Fruit fly (Drosophila melanogaster) whole organism, prepupa: ENCODE measurements around the gene CG43630.

Experiments
- CG10631 ChIP-seq: fragments of 200-800 bp; sonication (Bioruptor generic); optimal IDR thresholded peaks from 2 replicates; lab custom pipeline; 2016; ENCODE audit warnings: missing biosample characterization, missing genetic modification characterization
- CG10669 ChIP-seq: fragments of 200-800 bp; sonication (Bioruptor generic); optimal IDR thresholded peaks from 3 replicates; lab custom pipeline; 2018; ENCODE audit warnings: missing biosample characterization, mild to moderate bottlenecking, missing genetic modification characterization, moderate library complexity
- CG11294 ChIP-seq: fragments of 200-800 bp; sonication (Bioruptor generic); IDR thresholded peaks from 2 replicates; pipeline ENCODE4 v1.3.6; 2022; ENCODE audit warnings: missing biosample characterization, missing genetic modification characterization
- CG11902 ChIP-seq: fragments of 200-800 bp; sonication (Bioruptor generic); optimal IDR thresholded peaks from 3 replicates; lab custom pipeline; 2016; ENCODE audit warnings: missing biosample characterization, missing genetic modification characterization
- CG15336 ChIP-seq: fragments of 200-800 bp; sonication (Bioruptor generic); IDR thresholded peaks from 2 replicates; pipeline ENCODE4 v1.3.6; 2022; ENCODE audit warnings: missing biosample characterization, missing genetic modification characterization
- CG16779 ChIP-seq: fragments of 200-800 bp; sonication (Bioruptor generic); optimal IDR thresholded peaks from 3 replicates; lab custom pipeline; 2017; ENCODE audit warnings: missing biosample characterization, mild to moderate bottlenecking, missing genetic modification characterization
- CG31627 ChIP-seq: fragments of 200-800 bp; sonication (Bioruptor generic); optimal IDR thresholded peaks from 3 replicates; lab custom pipeline; 2016; ENCODE audit warnings: missing biosample characterization, missing genetic modification characterization
- CG32006 ChIP-seq: fragments of 200-800 bp; sonication (Bioruptor generic); optimal IDR thresholded peaks from 3 replicates; lab custom pipeline; 2017; ENCODE audit warnings: missing biosample characterization, mild to moderate bottlenecking, missing genetic modification characterization
- CG34406 ChIP-seq: fragments of 200-800 bp; sonication (Bioruptor generic); optimal IDR thresholded peaks from 3 replicates; lab custom pipeline; 2016; ENCODE audit warnings: missing biosample characterization, missing genetic modification characterization
- CG4318 ChIP-seq: fragments of 200-800 bp; sonication (Bioruptor generic); optimal IDR thresholded peaks from 3 replicates; lab custom pipeline; 2017; ENCODE audit warnings: missing biosample characterization, mild to moderate bottlenecking, missing genetic modification characterization
- CG6163 ChIP-seq: fragments of 200-800 bp; sonication (Bioruptor generic); IDR thresholded peaks from 3 replicates; pipeline ENCODE4 v1.3.6; 2022; ENCODE audit warnings: missing biosample characterization, missing genetic modification characterization
- CG6276 ChIP-seq: fragments of 200-800 bp; sonication (Bioruptor generic); optimal IDR thresholded peaks from 2 replicates; lab custom pipeline; 2017; ENCODE audit warnings: missing biosample characterization, mild to moderate bottlenecking, missing genetic modification characterization
- CG6792 ChIP-seq: fragments of 200-800 bp; sonication (Bioruptor generic); optimal IDR thresholded peaks from 3 replicates; lab custom pipeline; 2016; ENCODE audit warnings: missing biosample characterization, missing genetic modification characterization
- CG6808 ChIP-seq: fragments of 200-800 bp; sonication (Bioruptor generic); optimal IDR thresholded peaks from 3 replicates; lab custom pipeline; 2017; ENCODE audit warnings: missing biosample characterization, missing genetic modification characterization, mild to moderate bottlenecking, moderate library complexity, missing genetic modification reagents
- CG7368 ChIP-seq: fragments of 200-800 bp; sonication (Bioruptor generic); optimal IDR thresholded peaks from 3 replicates; lab custom pipeline; 2016; ENCODE audit warnings: missing biosample characterization, missing genetic modification characterization
- CG8119 ChIP-seq: fragments of 200-800 bp; sonication (Bioruptor generic); IDR thresholded peaks from 3 replicates; pipeline ENCODE4 v1.3.6; 2022; ENCODE audit warnings: missing biosample characterization, missing genetic modification characterization
- CG8319 ChIP-seq: fragments of 200-800 bp; sonication (Bioruptor generic); optimal IDR thresholded peaks from 3 replicates; lab custom pipeline; 2016; ENCODE audit warnings: missing biosample characterization, missing genetic modification characterization
- Eip75B ChIP-seq: fragments of 200-800 bp; sonication (Bioruptor generic); optimal IDR thresholded peaks from 3 replicates; lab custom pipeline; 2016; ENCODE audit warnings: missing biosample characterization, missing genetic modification characterization
- Eip78C ChIP-seq: fragments of 200-800 bp; sonication (Bioruptor generic); peaks from one replicate; lab custom pipeline; 2016; ENCODE audit warnings: missing biosample characterization, missing genetic modification characterization
- Ets96B ChIP-seq: fragments of 200-800 bp; optimal IDR thresholded peaks from 2 replicates; lab custom pipeline; 2019; ENCODE audit warnings: missing biosample characterization, mild to moderate bottlenecking, missing genetic modification characterization, moderate library complexity
- Gug ChIP-seq: fragments of 200-800 bp; sonication (Bioruptor generic); IDR thresholded peaks from 2 replicates; pipeline ENCODE4 v1.3.6; 2022; ENCODE audit warnings: missing biosample characterization, missing genetic modification characterization
- Hr38 ChIP-seq: sonication (Bioruptor generic); optimal IDR thresholded peaks from 2 replicates; lab custom pipeline; 2016; ENCODE audit warnings: missing biosample characterization, missing genetic modification characterization
- Hr4 ChIP-seq: fragments of 200-800 bp; sonication (Bioruptor generic); optimal IDR thresholded peaks from 3 replicates; lab custom pipeline; 2016; ENCODE audit warnings: missing biosample characterization, missing genetic modification characterization
- OdsH ChIP-seq: fragments of 200-800 bp; sonication (Bioruptor generic); optimal IDR thresholded peaks from 3 replicates; lab custom pipeline; 2016; ENCODE audit warnings: missing biosample characterization, missing genetic modification characterization
- Sox102F ChIP-seq: fragments of 200-800 bp; sonication (Bioruptor generic); optimal IDR thresholded peaks from 2 replicates; lab custom pipeline; 2016; ENCODE audit warnings: missing biosample characterization, mild to moderate bottlenecking, missing genetic modification characterization
- Sox15 ChIP-seq: fragments of 200-800 bp; sonication (Bioruptor generic); optimal IDR thresholded peaks from 3 replicates; lab custom pipeline; 2016; ENCODE audit warnings: missing biosample characterization, missing genetic modification characterization
- achi ChIP-seq: fragments of 200-800 bp; sonication (Bioruptor generic); optimal IDR thresholded peaks from 3 replicates; lab custom pipeline; 2016; ENCODE audit warnings: missing biosample characterization, missing genetic modification characterization
- dac ChIP-seq: fragments of 200-800 bp; sonication (Bioruptor generic); optimal IDR thresholded peaks from 2 replicates; lab custom pipeline; 2017; ENCODE audit warnings: missing biosample characterization, mild to moderate bottlenecking, missing genetic modification characterization
- eg ChIP-seq: fragments of 200-800 bp; sonication (Bioruptor generic); IDR thresholded peaks from 3 replicates; pipeline ENCODE4 v1.3.6; 2022; ENCODE audit warnings: missing biosample characterization, missing genetic modification characterization
- fkh ChIP-seq: fragments of 200-800 bp; sonication (Bioruptor generic); optimal IDR thresholded peaks from 3 replicates; lab custom pipeline; 2017; ENCODE audit warnings: missing biosample characterization, mild to moderate bottlenecking, missing genetic modification characterization, moderate library complexity
- lz ChIP-seq: fragments of 200-800 bp; sonication (Bioruptor generic); optimal IDR thresholded peaks from 3 replicates; lab custom pipeline; 2016; ENCODE audit warnings: missing biosample characterization, missing genetic modification characterization
- net ChIP-seq: fragments of 200-800 bp; sonication (Bioruptor generic); optimal IDR thresholded peaks from 3 replicates; lab custom pipeline; 2016; ENCODE audit warnings: missing biosample characterization, missing genetic modification characterization
- pdm3 ChIP-seq: fragments of 200-800 bp; sonication (Bioruptor generic); optimal IDR thresholded peaks from 3 replicates; lab custom pipeline; 2016; ENCODE audit warnings: missing biosample characterization, missing genetic modification characterization
- salr ChIP-seq, 2 experiments: fragments of 200-800 bp; sonication (Bioruptor generic); optimal IDR thresholded peaks; 3 replicates each; lab custom pipeline; 2016 to 2018; ENCODE audit warnings: missing biosample characterization in 2 of 2, missing genetic modification characterization in 2 of 2, mild to moderate bottlenecking in 1 of 2
- ss ChIP-seq, 2 experiments: fragments of 200-800 bp; sonication (Bioruptor generic); optimal IDR thresholded peaks; 2 replicates in 1 of 2; 3 replicates in 1 of 2; lab custom pipeline; 2017 to 2018; ENCODE audit warnings: mild to moderate bottlenecking in 2 of 2, missing biosample characterization in 2 of 2, missing genetic modification characterization in 2 of 2, moderate library complexity in 1 of 2
- svp ChIP-seq: fragments of 200-800 bp; sonication (Bioruptor generic); peaks from one replicate; lab custom pipeline; 2016; ENCODE audit warnings: missing biosample characterization, missing genetic modification characterization
- topi ChIP-seq: fragments of 200-800 bp; sonication (Bioruptor generic); optimal IDR thresholded peaks from 3 replicates; lab custom pipeline; 2016; ENCODE audit warnings: missing biosample characterization, missing genetic modification characterization
- vri ChIP-seq: fragments of 200-800 bp; sonication (Bioruptor generic); optimal IDR thresholded peaks from 3 replicates; lab custom pipeline; 2016; ENCODE audit warnings: missing biosample characterization, mild to moderate bottlenecking, missing genetic modification characterization

Gene CG43630

DNA sequence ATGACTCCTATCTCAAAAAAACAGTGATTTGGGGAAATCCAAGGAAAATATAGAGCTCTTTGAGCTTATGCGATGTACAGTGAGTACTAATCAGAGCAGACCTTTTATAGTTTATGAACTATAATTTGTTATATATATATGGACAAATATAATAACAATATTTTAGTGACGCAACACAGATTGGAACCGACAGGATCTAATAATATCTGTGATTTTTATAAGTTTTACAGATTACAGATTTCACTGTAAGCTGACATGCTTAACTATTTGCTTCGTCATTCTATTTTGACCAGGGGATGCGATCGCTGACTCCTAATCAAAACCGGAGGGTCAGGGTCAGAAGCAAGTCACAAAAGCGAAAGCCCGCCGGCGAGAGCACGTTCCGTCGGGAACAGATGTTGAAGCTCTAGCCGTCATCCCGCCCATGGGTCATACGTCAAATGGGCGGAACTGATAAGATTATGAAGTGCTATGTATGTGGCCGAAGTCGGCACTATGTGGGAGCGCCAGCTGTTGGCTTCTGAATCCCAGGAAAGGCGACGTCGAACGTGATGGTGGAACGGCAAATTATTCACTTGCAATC, 1.9 kb downstream of the CG43630 start, which contains the start of gene Gnmt:
Gene Gnmt (plus strand): TSS at position 568 of the 583 bp plus-strand sequence.
- TF ChIP-seq CG32006 (no peak), svp (peak; percentile 98)

DNA sequence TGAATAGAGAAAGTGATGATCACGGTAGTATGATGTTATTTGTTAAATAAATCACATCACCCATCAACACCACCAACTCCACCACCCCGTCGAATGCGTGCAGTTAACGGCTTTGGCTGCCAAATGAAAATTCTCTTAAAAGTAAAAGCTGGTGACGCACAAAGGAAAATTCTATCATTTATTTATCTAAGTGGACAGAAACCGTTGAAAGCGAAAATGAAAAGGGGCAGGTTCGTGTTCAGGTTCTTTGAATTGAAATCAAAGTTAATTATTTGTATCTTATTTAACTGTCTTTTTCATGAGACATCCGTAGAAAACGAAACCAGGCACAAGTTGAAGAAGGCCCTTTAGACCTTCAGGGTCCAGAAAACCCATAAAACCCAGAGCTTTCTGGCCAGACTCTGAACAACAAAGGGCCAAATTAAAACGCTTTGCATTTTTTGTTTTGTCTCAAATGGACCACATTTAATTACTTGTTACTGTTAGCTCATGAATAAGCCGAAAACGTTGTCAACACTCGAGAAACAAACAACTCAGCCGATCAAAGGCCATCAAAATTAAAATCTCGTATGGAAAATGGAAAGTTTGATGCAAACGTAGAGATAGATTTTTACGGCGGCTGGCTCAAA, 9.7 kb downstream of the CG43630 start:
- no peak for TF ChIP-seq CG10631 (GFP tag; lab: Kevin White, UChicago)
- no peak for TF ChIP-seq lz (GFP tag; lab: Kevin White, UChicago)
- TF ChIP-seq CG6808 (GFP tag; lab: Kevin White, UChicago) = no peak
- TF ChIP-seq Eip78C (GFP tag; lab: Kevin White, UChicago) = no peak

DNA sequence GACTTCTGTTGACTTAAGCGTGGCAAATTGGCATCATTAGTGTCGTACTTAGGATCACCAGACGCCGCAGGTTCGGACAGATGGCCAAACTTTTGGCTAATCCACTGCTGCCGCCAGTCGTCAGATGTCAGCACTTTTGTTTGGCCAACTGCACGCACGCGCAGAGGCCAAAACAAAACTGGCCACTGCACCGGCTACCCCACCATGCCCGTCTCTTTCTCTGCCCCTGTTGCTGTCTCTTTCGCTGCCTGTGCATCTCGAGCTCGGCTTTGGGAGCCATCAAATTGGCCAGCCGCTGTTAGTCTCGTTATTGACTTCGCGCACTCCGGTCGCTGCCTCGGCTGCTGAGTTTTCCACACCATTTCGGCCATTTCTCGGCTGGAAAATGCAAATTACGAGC, 13.5 kb downstream of the CG43630 start, which contains the start of gene CG14395:
Gene CG14395 (plus strand): TSS at position 301 of the 400 bp plus-strand sequence.
- TF ChIP-seq eg (peak; percentile 36; the same call in 1 of the 3 replicates), OdsH (no peak)

DNA sequence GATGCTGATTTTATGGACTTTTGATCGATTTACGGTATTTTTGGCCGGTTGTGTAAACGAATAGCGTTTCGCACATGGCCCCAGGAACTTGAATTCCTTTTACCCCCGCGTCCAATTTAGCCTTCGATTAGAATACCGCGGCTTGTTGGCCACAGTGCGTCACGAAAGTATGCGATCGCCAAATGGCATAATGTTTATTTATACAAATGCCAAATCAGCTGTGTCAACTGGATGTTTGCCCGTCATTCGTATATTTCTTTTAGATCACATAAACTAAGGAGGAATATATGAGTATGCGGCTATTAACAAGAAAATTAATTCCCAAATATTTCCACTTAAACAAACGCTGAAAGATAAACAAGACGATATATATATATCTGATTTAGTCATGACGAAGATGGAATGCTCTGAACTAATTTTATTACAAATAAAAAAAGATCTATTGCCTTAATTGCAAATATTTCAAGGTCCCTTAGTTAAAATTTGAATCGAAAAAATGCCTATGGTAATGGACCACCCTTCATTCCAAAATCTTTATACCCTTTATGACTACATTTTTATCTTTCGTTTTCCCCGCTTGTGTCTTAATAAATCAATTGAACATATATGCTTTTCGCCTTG, 19.0 kb downstream of the CG43630 start:
- TF ChIP-seq Ets96B (tag; lab: Kevin White, UChicago) (no peak), CG34406 (no peak), CG10631 (GFP tag; lab: Kevin White, UChicago) (no peak), Eip75B (GFP tag; lab: Kevin White, UChicago) (no peak), CG8319 (no peak), CG16779 (tag; lab: Kevin White, UChicago) (no peak), pdm3 (GFP tag; lab: Kevin White, UChicago) (no peak), fkh (GFP tag; lab: Kevin White, UChicago) (peak; percentile 63), svp (peak; percentile 12), CG6808 (GFP tag; lab: Kevin White, UChicago) (no peak), CG31627 (GFP tag; lab: Kevin White, UChicago) (no peak), CG6792 (no peak), Hr4 (GFP tag; lab: Kevin White, UChicago) (no peak), CG32006 (no peak), Sox102F (GFP tag; lab: Kevin White, UChicago) (no peak), salr (GFP tag; optimal IDR thresholded peaks at IDR 0.05; lab: Kevin White, UChicago) (no peak)

DNA sequence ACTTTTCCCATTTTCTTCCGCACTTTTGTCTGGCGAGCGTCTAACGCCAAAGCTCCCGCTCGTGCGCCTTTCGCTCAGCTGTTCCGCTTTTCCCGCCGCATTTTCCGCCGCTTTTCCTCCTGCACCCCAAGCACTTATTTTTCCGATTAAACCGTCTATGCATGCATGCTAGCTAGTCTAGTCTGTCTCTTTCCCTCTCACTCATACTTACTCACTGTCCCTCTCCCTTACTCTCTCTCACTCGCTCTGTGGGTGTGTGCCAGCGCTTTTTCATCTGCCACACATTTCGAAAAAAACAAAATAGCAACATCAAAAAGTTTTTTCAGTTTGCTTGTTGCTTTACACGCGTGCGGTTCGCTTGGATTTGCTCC, 21.8 kb downstream of the CG43630 start, which contains the start of gene CG6225:
Gene CG6225 (plus strand): TSS at position 325 of the 371 bp plus-strand sequence.
- TF ChIP-seq Sox15 (GFP tag; lab: Kevin White, UChicago) (no peak), CG11902 (no peak)

DNA sequence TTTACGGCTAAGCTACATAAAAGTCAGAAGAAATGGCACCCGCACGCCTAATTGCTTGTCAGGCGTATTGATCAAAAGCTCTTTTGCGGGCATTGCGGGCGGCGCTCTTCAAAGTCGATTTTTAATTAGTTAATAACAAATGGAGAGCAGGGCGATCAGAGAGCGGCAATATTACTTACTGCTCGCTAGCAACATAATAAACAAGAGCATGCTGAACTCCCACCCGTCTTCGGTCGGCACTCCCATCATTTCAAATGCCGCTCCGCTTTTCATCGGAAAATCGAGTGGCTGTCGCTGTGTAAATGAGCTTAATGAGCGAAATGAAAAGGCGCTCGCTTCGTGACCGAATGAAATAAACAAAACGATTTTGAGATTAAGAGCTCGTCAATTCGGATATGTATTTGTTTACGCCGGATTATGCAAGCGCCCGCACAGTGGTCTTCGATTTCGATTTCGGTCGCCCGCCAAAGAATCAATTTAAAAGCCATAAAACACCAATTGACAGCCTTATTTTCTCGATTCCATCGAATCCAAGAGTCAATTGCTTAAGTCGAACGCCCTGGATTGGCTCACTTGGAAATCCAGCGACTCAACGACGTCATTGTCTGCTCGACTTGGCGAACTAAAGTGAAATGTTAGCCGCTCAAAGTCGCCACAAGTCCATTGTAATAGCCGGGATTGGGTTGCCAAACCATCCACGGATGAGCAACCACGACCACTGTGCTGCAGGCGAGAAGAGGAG, 22.4 kb downstream of the CG43630 start:
- TF ChIP-seq CG7368 (no peak), Hr4 (GFP tag; lab: Kevin White, UChicago) (peak; percentile 83), dac (peak; percentile 51), CG8119 (GFP tag; lab: Robert Waterston, UW) (peak; percentile 88), Gug (GFP tag; lab: Robert Waterston, UW) (peak; percentile 68), CG15336 (GFP tag; lab: Robert Waterston, UW) (peak; percentile 82), fkh (GFP tag; lab: Kevin White, UChicago) (peak; percentile 56), CG4318 (GFP tag; lab: Kevin White, UChicago) (peak; percentile 34), eg (peak; percentile 83), CG6163 (GFP tag; lab: Robert Waterston, UW) (peak; percentile 39; the same call in 2 of the 3 replicates), net (GFP tag; lab: Kevin White, UChicago) (peak; percentile 45), CG16779 (tag; lab: Kevin White, UChicago) (no peak), CG10669 (GFP tag; lab: Kevin White, UChicago) (no peak), vri (GFP tag; lab: Kevin White, UChicago) (peak; percentile 50), achi (peak; percentile 26), Ets96B (tag; lab: Kevin White, UChicago) (no peak), CG11294 (GFP tag; lab: Robert Waterston, UW) (peak; percentile 78; the same call in 1 of the 2 replicates), topi (GFP tag; lab: Kevin White, UChicago) (no peak), CG6276 (GFP tag; lab: Kevin White, UChicago) (peak; percentile 64), ss (GFP tag; optimal IDR thresholded peaks at IDR 0.05; lab: Kevin White, UChicago) (no peak), Hr38 (GFP tag; lab: Kevin White, UChicago) (no peak)
